Worm (Caenorhabditis elegans): Measurements from ENCODE around the gene cdk-4.

The cdk-4 gene

DNA sequence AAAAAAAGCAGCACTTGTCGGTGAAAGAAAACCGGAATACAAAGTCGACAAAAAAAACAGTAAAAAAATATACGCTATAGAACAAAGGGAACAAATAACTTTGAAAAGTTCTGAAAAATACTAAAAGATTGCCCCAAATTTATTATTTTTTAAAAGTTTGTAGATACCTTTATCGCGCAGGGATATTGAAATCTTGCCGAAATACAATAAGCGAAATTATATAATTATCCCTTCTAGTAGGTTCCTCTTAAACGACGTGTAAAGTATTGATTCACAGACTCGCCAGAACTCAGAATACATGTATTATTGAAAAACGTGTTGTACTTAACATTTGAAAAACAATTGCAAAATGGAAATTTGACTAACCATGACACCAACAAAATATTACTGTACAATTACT lies 4.3 kb downstream of the cdk-4 start (continued):
- TF ChIP-seq php-3 (GFP tag; IDR thresholded peaks at IDR 0.05) (peak; percentile 66), arid-1 (GFP tag; conservative IDR thresholded peaks at IDR 0.05) (0 out of 2 replicates have a peak, but pooled peaks have one; percentile 43), daf-8 (GFP tag; IDR thresholded peaks at IDR 0.05) (no peak), nhr-11 (tag; optimal IDR thresholded peaks at IDR 0.05) (peak; percentile 34), zag-1 (tag; optimal IDR thresholded peaks at IDR 0.05) (no peak), madf-9 (GFP tag; conservative IDR thresholded peaks at IDR 0.05) (peak; percentile 74), ceh-20 (GFP tag; IDR thresholded peaks at IDR 0.05) (peak; percentile 61; the same call in 1 of the 2 replicates), Y48G9A.11 (GFP tag; IDR thresholded peaks at IDR 0.05) (no peak), Y5F2A.4 (GFP tag; optimal IDR thresholded peaks at IDR 0.05) (peak; percentile 13), fkh-10 (GFP tag; optimal IDR thresholded peaks at IDR 0.05) (peak; percentile 82), tra-1 (GFP tag; IDR thresholded peaks at IDR 0.05) (peak; percentile 62; the same call in 1 of the 2 replicates), lin-13 (GFP tag; optimal IDR thresholded peaks at IDR 0.05) (peak; percentile 76), nhr-77 (tag; optimal IDR thresholded peaks at IDR 0.05) (peak; percentile 98), dmd-6 (GFP tag; IDR thresholded peaks at IDR 0.05) (peak; percentile 83), gei-8 (GFP tag; optimal IDR thresholded peaks at IDR 0.05) (no peak), zip-2 (tag; optimal IDR thresholded peaks at IDR 0.05) (peak; percentile 91), unc-39 (tag; optimal IDR thresholded peaks at IDR 0.05) (no peak), unc-130 (GFP tag; optimal IDR thresholded peaks at IDR 0.05) (no peak), zip-11 (GFP tag; IDR thresholded peaks at IDR 0.05) (no peak), madf-5 (GFP tag; IDR thresholded peaks at IDR 0.05) (peak in 1 of 2 experiments; percentile 66; a peak in 1 of 4 replicates), dpl-1 (GFP tag; optimal IDR thresholded peaks at IDR 0.05) (peak; percentile 59), daf-12 (tag; optimal IDR thresholded peaks at IDR 0.05) (no peak), egl-43 (GFP tag; IDR thresholded peaks at IDR 0.05) (0 out of 2 replicates have a peak, but pooled peaks have one; percentile 47), pha-4 (GFP tag; IDR thresholded peaks at IDR 0.05) (peak; percentile 77; the same call in 1 of the 2 replicates), pha-4 (tag; optimal IDR thresholded peaks at IDR 0.05) (peak; percentile 43), rbr-2 (tag; optimal IDR thresholded peaks at IDR 0.05) (peak; percentile 93), ceh-32 (tag; optimal IDR thresholded peaks at IDR 0.05; ENCODE audit: poor library complexity) (peak; percentile 53), nhr-28 (tag; optimal IDR thresholded peaks at IDR 0.05) (peak; percentile 80), jun-1 (tag; optimal IDR thresholded peaks at IDR 0.05) (peak; percentile 90), lin-39 (tag; optimal IDR thresholded peaks at IDR 0.05) (no peak), egl-27 (tag; optimal IDR thresholded peaks at IDR 0.05) (no peak), nhr-48 (tag; optimal IDR thresholded peaks at IDR 0.05) (peak; percentile 82), hmg-1.1 (GFP tag; IDR thresholded peaks at IDR 0.05) (peak; percentile 96), mxl-2 (GFP tag; conservative IDR thresholded peaks at IDR 0.05) (no peak), zfp-3 (GFP tag; conservative IDR thresholded peaks at IDR 0.05) (no peak)

DNA sequence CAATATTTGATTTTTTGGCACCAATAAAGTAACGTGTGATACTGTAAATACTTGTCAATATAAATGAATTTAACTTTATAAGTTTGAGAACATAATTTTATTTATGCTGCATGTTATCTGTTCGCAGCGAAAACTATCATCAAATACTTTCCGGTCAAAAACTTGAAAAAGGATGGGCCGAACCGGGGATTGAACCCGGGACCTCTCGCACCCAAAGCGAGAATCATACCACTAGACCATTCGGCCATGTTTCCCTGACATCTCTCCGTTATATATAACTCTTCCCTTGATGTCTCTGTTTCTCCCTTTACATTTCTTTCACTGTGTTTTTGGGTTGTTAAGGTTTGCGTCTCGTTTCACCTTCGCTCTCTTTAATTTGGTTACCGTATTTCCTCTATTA lies 6.9 kb downstream of the cdk-4 start:
- TF ChIP-seq jun-1 (tag; optimal IDR thresholded peaks at IDR 0.05) (peak; percentile 19), ztf-11 (tag; optimal IDR thresholded peaks at IDR 0.05) (no peak), zip-11 (GFP tag; IDR thresholded peaks at IDR 0.05) (no peak), ceh-20 (GFP tag; IDR thresholded peaks at IDR 0.05) (peak; percentile 83), ctbp-1 (GFP tag; IDR thresholded peaks at IDR 0.05) (peak; percentile 79), ZK546.5 (tag; optimal IDR thresholded peaks at IDR 0.05) (no peak), R02D3.7 (tag; optimal IDR thresholded peaks at IDR 0.05) (no peak), ceh-62 (tag; optimal IDR thresholded peaks at IDR 0.05) (no peak), nhr-42 (GFP tag; IDR thresholded peaks at IDR 0.05) (peak; percentile 59; the same call in 1 of the 2 replicates), zfp-3 (GFP tag; conservative IDR thresholded peaks at IDR 0.05) (0 out of 2 replicates have a peak, but pooled peaks have one; percentile 42), F10B5.3 (tag; optimal IDR thresholded peaks at IDR 0.05) (peak; percentile 36), lir-3 (tag; optimal IDR thresholded peaks at IDR 0.05) (peak; percentile 71), lin-13 (GFP tag; optimal IDR thresholded peaks at IDR 0.05) (peak; percentile 14), zfp-2 (tag; optimal IDR thresholded peaks at IDR 0.05) (peak; percentile 6), gei-8 (GFP tag; optimal IDR thresholded peaks at IDR 0.05) (peak; percentile 12), aha-1 (tag) (peak; percentile 69), lin-15B (tag; optimal IDR thresholded peaks at IDR 0.05) (no peak), ces-1 (GFP tag; optimal IDR thresholded peaks at IDR 0.05) (no peak), nhr-28 (tag; optimal IDR thresholded peaks at IDR 0.05) (peak; percentile 39), madf-9 (GFP tag; conservative IDR thresholded peaks at IDR 0.05) (peak; percentile 76), fos-1 (tag; optimal IDR thresholded peaks at IDR 0.05) (no peak), rbr-2 (tag; optimal IDR thresholded peaks at IDR 0.05) (peak; percentile 68), daf-12 (tag; optimal IDR thresholded peaks at IDR 0.05) (no peak), nhr-76 (tag; optimal IDR thresholded peaks at IDR 0.05) (no peak), spr-1 (tag; optimal IDR thresholded peaks at IDR 0.05) (peak; percentile 64), fkh-10 (GFP tag; optimal IDR thresholded peaks at IDR 0.05) (no peak), ceh-32 (tag; optimal IDR thresholded peaks at IDR 0.05; ENCODE audit: poor library complexity) (no peak), dmd-8 (GFP tag; IDR thresholded peaks at IDR 0.05) (peak; percentile 90), egl-27 (tag; optimal IDR thresholded peaks at IDR 0.05) (no peak)

Data from whole organism, L4 larva.